Worm (Caenorhabditis elegans) whole organism, L3 larva: ENCODE measurements around the gene sax-3.

Experiments used
- ZK546.5 ChIP-seq: sonication (generic microtip); optimal IDR thresholded peaks from 2 replicates; lab custom pipeline; 2017; ENCODE audit warnings: missing biosample characterization, missing genetic modification characterization
- aly-2 ChIP-seq: fragments of 150-350 bp; optimal IDR thresholded peaks from 2 replicates; lab custom pipeline; 2014; ENCODE audit warnings: missing biosample characterization, missing genetic modification characterization
- ceh-16 ChIP-seq: sonication (generic microtip); optimal IDR thresholded peaks from 2 replicates; lab custom pipeline; 2017; ENCODE audit warnings: missing biosample characterization, missing genetic modification characterization
- ceh-28 ChIP-seq: fragments of 150-350 bp; optimal IDR thresholded peaks from 2 replicates; lab custom pipeline; 2014; ENCODE audit warnings: missing biosample characterization, missing genetic modification reagents, missing genetic modification characterization
- ceh-82 ChIP-seq: fragments of 150-350 bp; optimal IDR thresholded peaks from 2 replicates; lab custom pipeline; 2014; ENCODE audit warnings: missing biosample characterization, missing genetic modification characterization
- egl-27 ChIP-seq: sonication (generic microtip); optimal IDR thresholded peaks from 4 replicates; lab custom pipeline; 2017; ENCODE audit warnings: missing biosample characterization, missing genetic modification reagents, missing genetic modification characterization
- elt-1 ChIP-seq: fragments of 150-350 bp; optimal IDR thresholded peaks from 2 replicates; lab custom pipeline; 2014; ENCODE audit warnings: missing biosample characterization, missing genetic modification characterization
- eor-1 ChIP-seq, 2 experiments: fragments of 150-350 bp; optimal IDR thresholded peaks; 2 replicates each; lab custom pipeline; 2014 to 2018; ENCODE audit warnings: missing biosample characterization in 2 of 2, missing genetic modification characterization in 2 of 2
- fkh-10 ChIP-seq: sonication (generic microtip); optimal IDR thresholded peaks from 2 replicates; lab custom pipeline; 2017; ENCODE audit warnings: missing biosample characterization, missing genetic modification reagents, missing genetic modification characterization
- fos-1 ChIP-seq: fragments of 150-350 bp; optimal IDR thresholded peaks from 2 replicates; lab custom pipeline; 2014; ENCODE audit warnings: missing biosample characterization, missing genetic modification characterization
- hmg-11 ChIP-seq: sonication (generic microtip); optimal IDR thresholded peaks from 2 replicates; lab custom pipeline; 2016; ENCODE audit warnings: missing genetic modification characterization, missing compliant biosample characterization
- jun-1 ChIP-seq: fragments of 150-350 bp; optimal IDR thresholded peaks from 2 replicates; lab custom pipeline; 2014; ENCODE audit warnings: missing biosample characterization, missing genetic modification reagents, missing genetic modification characterization
- lin-15B ChIP-seq: fragments of 150-350 bp; optimal IDR thresholded peaks from 2 replicates; lab custom pipeline; 2014; ENCODE audit warnings: missing biosample characterization, missing genetic modification characterization
- lin-39 ChIP-seq: fragments of 150-350 bp; optimal IDR thresholded peaks from 2 replicates; lab custom pipeline; 2018; ENCODE audit warnings: missing biosample characterization, missing genetic modification reagents, missing genetic modification characterization
- lsy-12 ChIP-seq: sonication (generic microtip); optimal IDR thresholded peaks from 2 replicates; lab custom pipeline; 2016; ENCODE audit warnings: mild to moderate bottlenecking, missing genetic modification characterization, missing compliant biosample characterization
- mdl-1 ChIP-seq: fragments of 150-350 bp; optimal IDR thresholded peaks from 2 replicates; lab custom pipeline; 2014; ENCODE audit warnings: missing biosample characterization, missing genetic modification characterization
- mml-1 ChIP-seq: fragments of 150-350 bp; sonication (generic microtip); optimal IDR thresholded peaks from 3 replicates; lab custom pipeline; 2014; ENCODE audit warnings: missing biosample characterization, missing genetic modification characterization
- nfya-1 ChIP-seq: sonication (generic microtip); optimal IDR thresholded peaks from 2 replicates; lab custom pipeline; 2017; ENCODE audit warnings: missing genetic modification characterization, mild to moderate bottlenecking, missing compliant biosample characterization, antibody characterized with exemption, moderate library complexity; ENCODE audit not compliant: insufficient read depth
- nhr-12 ChIP-seq: fragments of 150-350 bp; optimal IDR thresholded peaks from 2 replicates; lab custom pipeline; 2014; ENCODE audit warnings: missing biosample characterization, missing genetic modification characterization
- nhr-23 ChIP-seq: fragments of 150-350 bp; optimal IDR thresholded peaks from 2 replicates; lab custom pipeline; 2014; ENCODE audit warnings: missing biosample characterization, missing genetic modification reagents, missing genetic modification characterization
- nhr-237 ChIP-seq: fragments of 150-350 bp; optimal IDR thresholded peaks from 2 replicates; lab custom pipeline; 2014; ENCODE audit warnings: missing biosample characterization, missing genetic modification characterization
- nhr-25 ChIP-seq: sonication (generic microtip); optimal IDR thresholded peaks from 2 replicates; lab custom pipeline; 2017; ENCODE audit warnings: missing biosample characterization, missing genetic modification characterization
- nhr-28 ChIP-seq: fragments of 150-350 bp; optimal IDR thresholded peaks from 2 replicates; lab custom pipeline; 2014; ENCODE audit warnings: missing biosample characterization, missing genetic modification characterization
- nhr-77 ChIP-seq: fragments of 150-350 bp; optimal IDR thresholded peaks from 2 replicates; lab custom pipeline; 2014; ENCODE audit warnings: missing biosample characterization, missing genetic modification characterization
- pha-4 ChIP-seq: fragments of 150-350 bp; optimal IDR thresholded peaks from 2 replicates; lab custom pipeline; 2014; ENCODE audit warnings: missing biosample characterization, missing genetic modification reagents, missing genetic modification characterization
- pqm-1 ChIP-seq: fragments of 150-350 bp; optimal IDR thresholded peaks from 2 replicates; lab custom pipeline; 2017; ENCODE audit warnings: missing biosample characterization, missing genetic modification characterization, inconsistent platforms
- sea-2 ChIP-seq: fragments of 150-350 bp; sonication (generic microtip); optimal IDR thresholded peaks from 4 replicates; lab custom pipeline; 2014; ENCODE audit warnings: missing biosample characterization, missing genetic modification reagents, missing genetic modification characterization
- snpc-4 ChIP-seq: fragments of 150-350 bp; optimal IDR thresholded peaks from 2 replicates; lab custom pipeline; 2014; ENCODE audit warnings: missing biosample characterization, missing genetic modification characterization
- tbx-2 ChIP-seq: sonication (generic microtip); optimal IDR thresholded peaks from 2 replicates; lab custom pipeline; 2016; ENCODE audit warnings: mild to moderate bottlenecking, missing genetic modification characterization, missing compliant biosample characterization
- unc-39 ChIP-seq: sonication (generic microtip); optimal IDR thresholded peaks from 4 replicates; lab custom pipeline; 2017; ENCODE audit warnings: missing biosample characterization, missing genetic modification characterization
- unc-62 ChIP-seq: fragments of 150-350 bp; sonication (generic microtip); optimal IDR thresholded peaks from 4 replicates; lab custom pipeline; 2014; ENCODE audit warnings: missing biosample characterization, missing genetic modification reagents, missing genetic modification characterization

sax-3 gene

ce11 chrX:3443526-3443925 is 22.2 kb downstream of the sax-3 start, which contains the start of gene ZK813.2:
Gene ZK813.2 (plus strand): TSS chrX:3443826.
- no peak for TF ChIP-seq sea-2 (GFP tag; lab: Kevin White, UChicago)
- TF ChIP-seq snpc-4 (tag; lab: Kevin White, UChicago): no peak
- no peak for TF ChIP-seq nhr-25 (tag; lab: Kevin White, UChicago)
- no peak for TF ChIP-seq pha-4 (tag; lab: Kevin White, UChicago)
- TF ChIP-seq nhr-28: no peak
- TF ChIP-seq egl-27 (tag; lab: Kevin White, UChicago): no peak
- TF ChIP-seq mdl-1 (tag; lab: Kevin White, UChicago): no peak
- no peak for TF ChIP-seq nhr-23 (tag; lab: Kevin White, UChicago)
- TF ChIP-seq pqm-1 (tag; lab: Kevin White, UChicago): no peak
- TF ChIP-seq elt-1 (tag; lab: Kevin White, UChicago): no peak

- TF ChIP-seq elt-1 (tag; lab: Kevin White, UChicago): no peak
- TF ChIP-seq unc-62 (GFP tag; lab: Kevin White, UChicago): no peak
- TF ChIP-seq pqm-1 (tag; lab: Kevin White, UChicago): no peak
- TF ChIP-seq hmg-11: no peak
- TF ChIP-seq unc-39 (tag; lab: Kevin White, UChicago): no peak
- no peak for TF ChIP-seq mdl-1 (tag; lab: Kevin White, UChicago)
- no peak for TF ChIP-seq ceh-82
- TF ChIP-seq sea-2 (GFP tag; lab: Kevin White, UChicago): no peak
- no peak for TF ChIP-seq snpc-4 (tag; lab: Kevin White, UChicago)
- no peak for TF ChIP-seq ZK546.5 (tag; lab: Kevin White, UChicago)
- no peak for TF ChIP-seq nhr-23 (tag; lab: Kevin White, UChicago)
- TF ChIP-seq eor-1 (tag; optimal IDR thresholded peaks at IDR 0.05; lab: Kevin White, UChicago): no peak
- no peak for TF ChIP-seq ceh-16 (tag; lab: Kevin White, UChicago)
- TF ChIP-seq fos-1 (tag; lab: Kevin White, UChicago): no peak
- TF ChIP-seq nhr-77: no peak
- no peak for TF ChIP-seq tbx-2 (tag; lab: Kevin White, UChicago)
- no peak for TF ChIP-seq nhr-12
- TF ChIP-seq nhr-25 (tag; lab: Kevin White, UChicago): no peak
- no peak for TF ChIP-seq nfya-1 (tag; lab: Kevin White, UChicago)
Observed at ce11 chrX:3441539-3441938, 24.2 kb downstream of the sax-3 start, which contains the start of gene ZK813.3. Gene ZK813.3 (plus strand): TSS chrX:3441839.

ce11 chrX:3440308-3440707 is 25.4 kb downstream of the sax-3 start:
- TF ChIP-seq lin-39 (tag; lab: Kevin White, UChicago) (peak; percentile 59), eor-1 (tag; optimal IDR thresholded peaks at IDR 0.05; lab: Kevin White, UChicago) (no peak)
- TF ChIP-seq, all 47 proteins: peak for 1

ce11 chrX:3439823-3440222 is 25.9 kb downstream of the sax-3 start:
- TF ChIP-seq ceh-82 (no peak), nhr-12 (no peak)

- TF ChIP-seq nhr-237 (no peak), jun-1 (tag; lab: Kevin White, UChicago) (no peak), nfya-1 (tag; lab: Kevin White, UChicago) (no peak), ceh-16 (tag; lab: Kevin White, UChicago) (no peak), aly-2 (no peak), lin-39 (tag; lab: Kevin White, UChicago) (no peak), egl-27 (tag; lab: Kevin White, UChicago) (no peak), pha-4 (tag; lab: Kevin White, UChicago) (no peak), ceh-28 (tag; lab: Kevin White, UChicago) (no peak), lsy-12 (tag; lab: Kevin White, UChicago) (no peak), lin-15B (tag; lab: Kevin White, UChicago) (no peak), sea-2 (GFP tag; lab: Kevin White, UChicago) (no peak), mml-1 (no peak), nhr-25 (tag; lab: Kevin White, UChicago) (no peak)
Observed at ce11 chrX:3430020-3430419, 35.7 kb downstream of the sax-3 start, which contains the start of gene ZK813.4. Gene ZK813.4 (minus strand): TSS chrX:3430120.

- TF ChIP-seq fkh-10 (GFP tag; lab: Kevin White, UChicago) (peak; percentile 35), nfya-1 (tag; lab: Kevin White, UChicago) (no peak)
Observed at ce11 chrX:3429122-3429521, 36.6 kb downstream of the sax-3 start.
